Worm (Caenorhabditis elegans): ENCODE results near the gene F21H7.5.

ce11 chrV:16198016-16198415, 39.3 kb upstream of the F21H7.5 start, which contains the start of gene F11A5.5:
- TF ChIP-seq ama-1 (optimal IDR thresholded peaks at IDR 0.05) (no peak), aly-1 (tag; optimal IDR thresholded peaks at IDR 0.05) (no peak), ceh-36 (tag; optimal IDR thresholded peaks at IDR 0.05) (no peak), scrt-1 (GFP tag; IDR thresholded peaks at IDR 0.05) (no peak), F13C5.2 (tag; optimal IDR thresholded peaks at IDR 0.05) (no peak), flt-1 (GFP tag; IDR thresholded peaks at IDR 0.05) (no peak), ets-7 (tag; optimal IDR thresholded peaks at IDR 0.05) (no peak), tbx-11 (GFP tag; IDR thresholded peaks at IDR 0.05) (no peak), sea-1 (GFP tag; conservative IDR thresholded peaks at IDR 0.05) (no peak), B0310.2 (tag; optimal IDR thresholded peaks at IDR 0.05) (no peak), tbx-37 (GFP tag; conservative IDR thresholded peaks at IDR 0.05) (no peak), tra-4 (tag; optimal IDR thresholded peaks at IDR 0.05) (no peak)
